Fruit fly (Drosophila melanogaster): ENCODE results near the gene smog.

DNA sequence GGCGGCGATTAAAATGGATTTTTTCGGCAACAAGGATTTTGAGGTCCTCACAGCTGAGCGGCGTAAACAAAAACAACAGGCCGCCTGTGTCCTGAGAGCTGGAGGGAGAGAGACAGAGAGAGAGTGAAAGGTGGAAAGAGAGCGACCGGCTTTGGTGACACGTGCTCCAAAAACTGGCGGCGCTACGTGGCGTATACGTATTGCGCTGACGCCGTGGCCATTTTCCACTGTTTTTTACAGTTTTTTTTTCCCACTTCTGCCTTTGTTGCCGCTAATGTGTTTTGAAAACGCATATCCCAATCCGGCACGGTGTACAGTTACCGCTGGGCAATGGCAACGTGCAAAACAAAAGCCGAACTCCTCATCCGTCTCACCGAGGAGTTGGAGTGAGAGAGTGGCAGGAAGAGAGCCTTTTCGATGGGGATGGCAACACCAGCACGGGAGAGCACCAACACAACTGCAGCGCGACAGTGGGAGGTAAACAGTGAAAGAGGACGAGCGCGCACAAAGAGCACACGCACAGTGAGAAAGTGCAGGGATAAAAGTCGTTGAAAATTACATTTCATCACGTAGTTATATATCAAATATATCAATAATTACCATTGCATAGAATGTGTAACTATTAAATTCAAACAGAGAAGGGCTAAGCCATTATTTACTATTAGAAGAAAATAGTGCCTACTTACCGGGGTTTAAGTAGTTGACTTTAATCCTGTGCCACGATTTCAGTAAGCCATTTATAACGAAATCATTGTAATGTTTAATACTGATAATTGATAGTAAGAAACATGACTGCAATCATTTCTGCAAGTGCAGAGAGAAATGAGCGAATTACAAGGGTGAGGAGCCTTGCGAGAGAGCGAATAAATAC, 32.0 kb upstream of the smog start:
- peak; percentile 1 for TF ChIP-seq CG6854 (GFP tag; optimal IDR thresholded peaks at IDR 0.05)
- peak; percentile 75 for TF ChIP-seq Ets96B (tag; optimal IDR thresholded peaks at IDR 0.05)
- no peak for TF ChIP-seq spab (GFP tag; optimal IDR thresholded peaks at IDR 0.05)
- TF ChIP-seq Hr4 (GFP tag; optimal IDR thresholded peaks at IDR 0.05): peak; percentile 71
- TF ChIP-seq CG3919 (GFP tag; optimal IDR thresholded peaks at IDR 0.05): peak; percentile 75
- TF ChIP-seq CG15336 (GFP tag; IDR thresholded peaks at IDR 0.05): peak; percentile 34
- no peak for TF ChIP-seq ss (GFP tag; optimal IDR thresholded peaks at IDR 0.05)

All from whole organism, prepupa.